Worm (Caenorhabditis elegans) whole organism, L4/young adult: ENCODE measurements around the gene T25G12.3.

ENCODE experiments used
- W03F9.2 ChIP-seq: fragments of 150-350 bp; optimal IDR thresholded peaks from 2 replicates; lab custom pipeline; 2014; ENCODE audit warnings: missing biosample characterization, missing genetic modification characterization
- dao-5 ChIP-seq: sonication (generic microtip); optimal IDR thresholded peaks from 2 replicates; lab custom pipeline; 2016; ENCODE audit warnings: missing genotype, missing genetic modification characterization, moderate library complexity, missing compliant biosample characterization
- him-1 ChIP-seq: sonication (generic microtip); optimal IDR thresholded peaks from 2 replicates; lab custom pipeline; 2016; ENCODE audit warnings: missing genotype, missing genetic modification reagents, missing genetic modification characterization, missing compliant biosample characterization

DNA sequence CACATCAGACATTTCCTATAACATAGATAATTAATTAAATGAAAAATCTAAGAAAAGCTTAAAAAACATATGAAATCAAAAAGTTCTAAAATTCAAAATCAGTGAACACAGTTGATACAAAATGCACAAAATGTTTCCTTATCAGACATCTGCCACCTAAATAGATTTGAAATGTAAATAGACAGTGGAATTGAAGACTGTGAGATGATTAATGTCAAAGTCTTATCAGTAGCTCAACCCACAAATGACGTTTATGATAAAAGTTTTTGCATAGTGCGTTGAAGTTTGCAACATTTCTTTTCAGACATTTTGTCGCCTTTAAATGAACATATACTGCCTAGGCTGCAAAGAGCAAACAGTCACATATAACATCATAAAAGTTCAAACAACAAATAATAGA, 25.3 kb downstream of the T25G12.3 start, which contains the start of gene Y40C7B.4:
- TF ChIP-seq dao-5 (no peak), him-1 (tag; lab: Kevin White, UChicago) (no peak), W03F9.2 (tag; lab: Kevin White, UChicago) (no peak)
